Worm (Caenorhabditis elegans) whole organism, mixed stage, embryonic: ENCODE data around the gene nlr-1.

ENCODE experiments used
- drap-1 ChIP-seq: fragments of 200-800 bp; sonication (Bioruptor generic); optimal IDR thresholded peaks from 3 replicates; lab custom pipeline; 2018; ENCODE audit warnings: mild to moderate bottlenecking, missing genetic modification characterization, missing compliant biosample characterization
- mep-1 ChIP-seq: fragments of 150-350 bp; optimal IDR thresholded peaks from 2 replicates; lab custom pipeline; 2017; ENCODE audit warnings: missing biosample characterization, missing genetic modification reagents, missing genetic modification characterization, inconsistent platforms
- nhr-28 ChIP-seq: fragments of 150-350 bp; optimal IDR thresholded peaks from 2 replicates; lab custom pipeline; 2014; ENCODE audit warnings: missing biosample characterization, missing genetic modification characterization
- unc-62 ChIP-seq: fragments of 150-350 bp; optimal IDR thresholded peaks from 2 replicates; lab custom pipeline; 2014; ENCODE audit warnings: missing biosample characterization, missing genetic modification reagents, missing genetic modification characterization

ce11 chrIV:12203968-12204367 is 25.8 kb upstream of the nlr-1 start:
- TF ChIP-seq unc-62, result no peak
- no peak for TF ChIP-seq mep-1 (tag; lab: Kevin White, UChicago)
- TF ChIP-seq drap-1 (GFP tag; lab: Kevin White, UChicago), result no peak
- TF ChIP-seq nhr-28 (tag; lab: Kevin White, UChicago), result no peak
